Worm (Caenorhabditis elegans) whole organism, midembryonic: ENCODE data around the gene tsr-1.

Source experiments
- med-1 ChIP-seq: sonication (generic microtip); optimal IDR thresholded peaks from 2 replicates; lab custom pipeline; 2017; ENCODE audit warnings: missing genetic modification characterization, mild to moderate bottlenecking, missing compliant biosample characterization, antibody characterized with exemption, missing genetic modification reagents; ENCODE audit not compliant: insufficient read depth
- ztf-23 ChIP-seq: fragments of 200-800 bp; sonication (Bioruptor generic); IDR thresholded peaks from 2 replicates; pipeline ENCODE4 v1.3.6; 2022; ENCODE audit warnings: missing genetic modification reagents, missing genetic modification characterization, missing compliant biosample characterization
- ztf-29 ChIP-seq: fragments of 200-800 bp; sonication (Bioruptor generic); IDR thresholded peaks from 2 replicates; pipeline ENCODE4 v1.3.6; 2022; ENCODE audit warnings: missing genetic modification reagents, missing genetic modification characterization, missing compliant biosample characterization

ce11 chrII:2435566-2435965 is 37.6 kb downstream of the tsr-1 start:
- TF ChIP-seq ztf-23 (no peak), med-1 (GFP tag; lab: Kevin White, UChicago) (no peak), ztf-29 (no peak)
